Comparison of ENCODE assay signal across 3 worm cellular contexts in genomic region chrIII:7192942-7193665, ce11.
TF ChIP-seq lines count a peak whose summit lies in the region.

Gene mec-14, minus strand, starts transcription at chrIII:7192992.

TF ChIP-seq in whole organism, L1 larva, 84 proteins besides CTCF, POLR2A, EP300 and RAD21:
- TF ChIP-seq ztf-4 (tag; optimal IDR thresholded peaks at IDR 0.05; lab: Kevin White, UChicago) (no peak), ets-5 (GFP tag; IDR thresholded peaks at IDR 0.05; lab: Robert Waterston, UW) (no peak), alr-1 (tag; optimal IDR thresholded peaks at IDR 0.05; lab: Kevin White, UChicago; ENCODE audit: borderline replicate concordance) (no peak), unc-86 (tag; optimal IDR thresholded peaks at IDR 0.05; lab: Kevin White, UChicago) (peak; percentile 39), nhr-20 (tag; optimal IDR thresholded peaks at IDR 0.05; lab: Kevin White, UChicago) (no peak)

TF ChIP-seq in whole organism, L2 larva, 48 proteins besides CTCF, POLR2A, EP300 and RAD21:
- peak; percentile 68 for TF ChIP-seq unc-55 (GFP tag; optimal IDR thresholded peaks at IDR 0.05; lab: Kevin White, UChicago)
- TF ChIP-seq ztf-1 (GFP tag; conservative IDR thresholded peaks at IDR 0.05; lab: Robert Waterston, UW): no peak

TF ChIP-seq in whole organism, young adult, 124 proteins besides CTCF, POLR2A, EP300 and RAD21:
- TF ChIP-seq sea-2 (GFP tag; IDR thresholded peaks at IDR 0.05; lab: Robert Waterston, UW) (no peak), hmg-1.2 (GFP tag; IDR thresholded peaks at IDR 0.05; lab: Robert Waterston, UW) (peak; percentile 54; the same call in 1 of the 2 replicates), attf-3 (GFP tag; conservative IDR thresholded peaks at IDR 0.05; lab: Robert Waterston, UW) (no peak), dpff-1 (tag; optimal IDR thresholded peaks at IDR 0.05; lab: Kevin White, UChicago) (no peak), ZK185.1 (tag; optimal IDR thresholded peaks at IDR 0.05; lab: Kevin White, UChicago; ENCODE audit: poor library complexity, severe bottlenecking) (no peak)
